Worm (Caenorhabditis elegans) whole organism, L4/young adult: ENCODE data around the gene btb-20.

Experiments used
- W03F9.2 ChIP-seq: fragments of 150-350 bp; optimal IDR thresholded peaks from 2 replicates; lab custom pipeline; 2014; ENCODE audit warnings: missing biosample characterization, missing genetic modification characterization
- him-1 ChIP-seq: sonication (generic microtip); optimal IDR thresholded peaks from 2 replicates; lab custom pipeline; 2016; ENCODE audit warnings: missing genotype, missing genetic modification reagents, missing genetic modification characterization, missing compliant biosample characterization

- TF ChIP-seq him-1 (tag; lab: Kevin White, UChicago) (no peak), W03F9.2 (tag; lab: Kevin White, UChicago) (no peak)
These were observed 48.6 kb downstream of the btb-20 start for ce11 chrII:14474700-14475099.
